Worm (Caenorhabditis elegans) whole organism, mixed stage, embryonic: Measurements from ENCODE around the gene T02G5.14.

ENCODE experiments used
- M03D4.4 ChIP-seq: sonication (generic microtip); optimal IDR thresholded peaks from 2 replicates; lab custom pipeline; 2017; ENCODE audit warnings: mild to moderate bottlenecking, missing genetic modification characterization, missing compliant biosample characterization
- bed-3 ChIP-seq: fragments of 200-800 bp; sonication (Bioruptor generic); optimal IDR thresholded peaks from 3 replicates; lab custom pipeline; 2018; ENCODE audit warnings: mild to moderate bottlenecking, missing genetic modification characterization, moderate library complexity, missing compliant biosample characterization
- blmp-1 ChIP-seq: fragments of 150-350 bp; optimal IDR thresholded peaks from 2 replicates; lab custom pipeline; 2014; ENCODE audit warnings: missing biosample characterization, missing genetic modification characterization
- ceh-39 ChIP-seq: fragments of 150-350 bp; optimal IDR thresholded peaks from 2 replicates; lab custom pipeline; 2014; ENCODE audit warnings: missing biosample characterization, missing genetic modification characterization
- ceh-43 ChIP-seq: fragments of 200-800 bp; sonication (Bioruptor generic); optimal IDR thresholded peaks from 2 replicates; lab custom pipeline; 2018; ENCODE audit warnings: mild to moderate bottlenecking, missing genetic modification characterization, moderate library complexity, missing compliant biosample characterization
- ceh-83 ChIP-seq: fragments of 200-800 bp; sonication (Bioruptor generic); optimal IDR thresholded peaks from 2 replicates; lab custom pipeline; 2018; ENCODE audit warnings: mild to moderate bottlenecking, missing genetic modification characterization, missing compliant biosample characterization
- ces-1 ChIP-seq: fragments of 150-350 bp; optimal IDR thresholded peaks from 2 replicates; lab custom pipeline; 2014; ENCODE audit warnings: missing biosample characterization, missing genetic modification reagents, missing genetic modification characterization
- cnd-1 ChIP-seq: fragments of 200-800 bp; sonication (Bioruptor generic); optimal IDR thresholded peaks from 2 replicates; lab custom pipeline; 2018; ENCODE audit warnings: mild to moderate bottlenecking, missing genetic modification characterization, missing compliant biosample characterization
- drap-1 ChIP-seq: fragments of 200-800 bp; sonication (Bioruptor generic); optimal IDR thresholded peaks from 3 replicates; lab custom pipeline; 2018; ENCODE audit warnings: mild to moderate bottlenecking, missing genetic modification characterization, missing compliant biosample characterization
- elt-3 ChIP-seq: fragments of 150-350 bp; optimal IDR thresholded peaks from 2 replicates; lab custom pipeline; 2014; ENCODE audit warnings: missing biosample characterization, missing genetic modification characterization
- flh-1 ChIP-seq: fragments of 200-800 bp; sonication (Bioruptor generic); optimal IDR thresholded peaks from 2 replicates; lab custom pipeline; 2018; ENCODE audit warnings: mild to moderate bottlenecking, missing genetic modification characterization, moderate library complexity, missing compliant biosample characterization
- ham-2 ChIP-seq: fragments of 200-800 bp; sonication (Bioruptor generic); optimal IDR thresholded peaks from 2 replicates; lab custom pipeline; 2018; ENCODE audit warnings: mild to moderate bottlenecking, missing genetic modification characterization, missing compliant biosample characterization
- hlh-1 ChIP-seq: fragments of 150-350 bp; optimal IDR thresholded peaks from 2 replicates; lab custom pipeline; 2014; ENCODE audit warnings: missing biosample characterization, missing genetic modification reagents, missing genetic modification characterization
- lin-13 ChIP-seq: fragments of 150-350 bp; optimal IDR thresholded peaks from 2 replicates; lab custom pipeline; 2014; ENCODE audit warnings: missing biosample characterization, missing genetic modification characterization
- lin-32 ChIP-seq: fragments of 200-800 bp; sonication (Bioruptor generic); optimal IDR thresholded peaks from 2 replicates; lab custom pipeline; 2018; ENCODE audit warnings: mild to moderate bottlenecking, missing genetic modification characterization, missing compliant biosample characterization
- lsy-2 ChIP-seq: fragments of 150-350 bp; optimal IDR thresholded peaks from 2 replicates; lab custom pipeline; 2014; ENCODE audit warnings: missing biosample characterization, missing genetic modification characterization
- mab-5 ChIP-seq: fragments of 150-350 bp; optimal IDR thresholded peaks from 2 replicates; lab custom pipeline; 2014; ENCODE audit warnings: missing biosample characterization, missing genetic modification characterization
- mep-1 ChIP-seq: fragments of 150-350 bp; optimal IDR thresholded peaks from 2 replicates; lab custom pipeline; 2017; ENCODE audit warnings: missing biosample characterization, missing genetic modification reagents, missing genetic modification characterization, inconsistent platforms
- mls-2 ChIP-seq: sonication (generic microtip); optimal IDR thresholded peaks from 2 replicates; lab custom pipeline; 2016; ENCODE audit warnings: mild to moderate bottlenecking, missing genetic modification characterization, moderate library complexity, missing compliant biosample characterization
- nhr-12 ChIP-seq: fragments of 150-350 bp; optimal IDR thresholded peaks from 2 replicates; lab custom pipeline; 2014; ENCODE audit warnings: missing biosample characterization, missing genetic modification characterization
- nhr-2 ChIP-seq: fragments of 150-350 bp; optimal IDR thresholded peaks from 2 replicates; lab custom pipeline; 2014; ENCODE audit warnings: missing biosample characterization, missing genetic modification characterization
- nhr-237 ChIP-seq: fragments of 150-350 bp; optimal IDR thresholded peaks from 2 replicates; lab custom pipeline; 2014; ENCODE audit warnings: missing biosample characterization, missing genetic modification characterization
- nhr-28 ChIP-seq: fragments of 150-350 bp; optimal IDR thresholded peaks from 2 replicates; lab custom pipeline; 2014; ENCODE audit warnings: missing biosample characterization, missing genetic modification characterization
- sem-2 ChIP-seq: fragments of 200-800 bp; sonication (Bioruptor generic); optimal IDR thresholded peaks from 2 replicates; lab custom pipeline; 2018; ENCODE audit warnings: mild to moderate bottlenecking, missing genetic modification characterization, missing compliant biosample characterization
- snpc-4 ChIP-seq: fragments of 150-350 bp; optimal IDR thresholded peaks from 2 replicates; lab custom pipeline; 2014; ENCODE audit warnings: missing biosample characterization, missing genetic modification characterization
- sptf-1 ChIP-seq: sonication (generic microtip); optimal IDR thresholded peaks from 2 replicates; lab custom pipeline; 2017; ENCODE audit warnings: mild to moderate bottlenecking, missing genetic modification characterization, moderate library complexity, missing compliant biosample characterization
- tbx-8 ChIP-seq: fragments of 200-800 bp; sonication (Bioruptor generic); optimal IDR thresholded peaks from 2 replicates; lab custom pipeline; 2018; ENCODE audit warnings: mild to moderate bottlenecking, missing genetic modification characterization, moderate library complexity, missing compliant biosample characterization
- unc-39 ChIP-seq: fragments of 150-350 bp; optimal IDR thresholded peaks from 2 replicates; lab custom pipeline; 2014; ENCODE audit warnings: missing biosample characterization, missing genetic modification characterization
- unc-62 ChIP-seq: fragments of 150-350 bp; optimal IDR thresholded peaks from 2 replicates; lab custom pipeline; 2014; ENCODE audit warnings: missing biosample characterization, missing genetic modification reagents, missing genetic modification characterization
- zip-8 ChIP-seq: fragments of 150-350 bp; optimal IDR thresholded peaks from 2 replicates; lab custom pipeline; 2014; ENCODE audit warnings: missing biosample characterization, missing genetic modification characterization
- ztf-11 ChIP-seq: fragments of 150-350 bp; optimal IDR thresholded peaks from 2 replicates; lab custom pipeline; 2014; ENCODE audit warnings: missing biosample characterization, missing genetic modification characterization

The T02G5.14 gene

ce11 chrII:7073537-7073913 is 10.6 kb upstream of the T02G5.14 start, which contains the start of gene kat-1:
kat-1 (plus strand) TSS chrII:7073814.
- TF ChIP-seq tbx-8 (no peak), ceh-39 (tag; lab: Kevin White, UChicago) (no peak), zip-8 (tag; lab: Kevin White, UChicago) (no peak), lin-32 (no peak), hlh-1 (tag; lab: Kevin White, UChicago) (no peak), bed-3 (GFP tag; lab: Kevin White, UChicago) (no peak), ces-1 (GFP tag; lab: Kevin White, UChicago) (no peak), ztf-11 (tag; lab: Kevin White, UChicago) (no peak), cnd-1 (tag; lab: Kevin White, UChicago) (no peak), unc-62 (GFP tag; lab: Kevin White, UChicago) (no peak), drap-1 (GFP tag; lab: Kevin White, UChicago) (no peak), sptf-1 (tag; lab: Kevin White, UChicago) (no peak), sem-2 (GFP tag; lab: Kevin White, UChicago) (no peak), snpc-4 (tag; lab: Kevin White, UChicago) (no peak), nhr-237 (tag; lab: Kevin White, UChicago) (no peak), ceh-43 (GFP tag; lab: Kevin White, UChicago) (no peak), lin-13 (tag; lab: Kevin White, UChicago) (no peak)

ce11 chrII:7075564-7076228 is 8.4 kb upstream of the T02G5.14 start, which contains the start of gene T02G5.7:
T02G5.7 (plus strand) TSS chrII:7075614.
- TF ChIP-seq flh-1 (GFP tag; lab: Kevin White, UChicago) (no peak), ztf-11 (tag; lab: Kevin White, UChicago) (no peak), mab-5 (tag; lab: Kevin White, UChicago) (no peak), tbx-8 (no peak), sptf-1 (tag; lab: Kevin White, UChicago) (no peak), elt-3 (tag; lab: Kevin White, UChicago) (no peak), lsy-2 (tag; lab: Kevin White, UChicago) (no peak)

DNA sequence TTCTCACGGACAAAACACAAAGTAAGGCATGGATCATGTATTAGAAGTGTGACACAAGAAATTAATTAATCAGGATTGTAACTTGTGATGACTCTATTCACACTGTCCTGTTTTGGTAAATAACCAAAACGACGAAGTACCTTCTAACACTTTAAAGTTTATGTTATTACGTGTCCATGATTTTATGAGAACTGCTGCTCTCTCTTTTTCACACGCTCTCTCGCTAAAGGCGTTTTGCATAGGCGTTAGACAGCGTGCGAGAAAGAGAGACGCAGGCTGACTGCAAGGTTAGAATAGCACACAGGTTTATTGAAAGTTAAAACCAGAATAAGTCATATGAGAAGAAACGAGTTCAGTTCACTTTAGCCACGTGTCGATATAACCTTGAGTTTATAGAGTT is 6.0 kb downstream of the T02G5.14 start:
- TF ChIP-seq bed-3 (GFP tag; lab: Kevin White, UChicago) = no peak
- TF ChIP-seq sem-2 (GFP tag; lab: Kevin White, UChicago) = no peak
- peak; percentile 9 for TF ChIP-seq ces-1 (GFP tag; lab: Kevin White, UChicago)
- no peak for TF ChIP-seq flh-1 (GFP tag; lab: Kevin White, UChicago)

ce11 chrII:7090852-7091251 is 6.7 kb downstream of the T02G5.14 start:
- TF ChIP-seq mep-1 (tag; lab: Kevin White, UChicago) = no peak
- TF ChIP-seq nhr-28 (tag; lab: Kevin White, UChicago) = no peak
- peak; percentile 78 for TF ChIP-seq nhr-2 (tag; lab: Kevin White, UChicago)
- TF ChIP-seq ceh-39 (tag; lab: Kevin White, UChicago) = no peak
- TF ChIP-seq drap-1 (GFP tag; lab: Kevin White, UChicago) = no peak
- TF ChIP-seq zip-8 (tag; lab: Kevin White, UChicago) = peak; percentile 93
- no peak for TF ChIP-seq nhr-12 (tag; lab: Kevin White, UChicago)
- no peak for TF ChIP-seq ham-2
- no peak for TF ChIP-seq lsy-2 (tag; lab: Kevin White, UChicago)
- no peak for TF ChIP-seq ceh-83 (GFP tag; lab: Kevin White, UChicago)
- TF ChIP-seq mls-2 (tag; lab: Kevin White, UChicago) = no peak
- TF ChIP-seq unc-62 (GFP tag; lab: Kevin White, UChicago) = no peak
- TF ChIP-seq cnd-1 (tag; lab: Kevin White, UChicago) = peak; percentile 21
- TF ChIP-seq unc-39 (tag; lab: Kevin White, UChicago) = no peak
- no peak for TF ChIP-seq M03D4.4 (tag; lab: Kevin White, UChicago)
- no peak for TF ChIP-seq flh-1 (GFP tag; lab: Kevin White, UChicago)

- TF ChIP-seq nhr-237 (tag; lab: Kevin White, UChicago) = no peak
- no peak for TF ChIP-seq M03D4.4 (tag; lab: Kevin White, UChicago)
- TF ChIP-seq blmp-1 (tag; lab: Kevin White, UChicago) = no peak
- no peak for TF ChIP-seq flh-1 (GFP tag; lab: Kevin White, UChicago)
- no peak for TF ChIP-seq unc-39 (tag; lab: Kevin White, UChicago)
Measured at ce11 chrII:7093339-7093821, 9.3 kb downstream of the T02G5.14 start, which contains the start of gene T02G5.3. T02G5.3 (plus strand) TSS chrII:7093389.
